Worm (Caenorhabditis elegans) whole organism, midembryonic: ENCODE results near the gene M03F4.4.
A peak's percentile ranks its signal among the peaks of the same experiment; 100 is the strongest.

ENCODE experiments used
- T22C8.4 ChIP-seq: fragments of 200-800 bp; sonication (Bioruptor generic); IDR thresholded peaks from 2 replicates; pipeline ENCODE4 v1.3.6; 2022; ENCODE audit warnings: missing genetic modification characterization, missing compliant biosample characterization
- cog-1 ChIP-seq: sonication (generic microtip); optimal IDR thresholded peaks from 2 replicates; lab custom pipeline; 2016; ENCODE audit warnings: missing genetic modification characterization, missing compliant biosample characterization
- flt-1 ChIP-seq: fragments of 200-800 bp; sonication (Bioruptor generic); IDR thresholded peaks from 2 replicates; pipeline ENCODE4 v1.3.6; 2022; ENCODE audit warnings: missing genetic modification characterization, missing compliant biosample characterization
- klf-2 ChIP-seq: fragments of 200-800 bp; sonication (Bioruptor generic); conservative IDR thresholded peaks from 2 replicates; pipeline ENCODE4 v1.3.6; 2022; ENCODE audit warnings: missing genetic modification reagents, missing genetic modification characterization, missing compliant biosample characterization
- med-1 ChIP-seq: sonication (generic microtip); optimal IDR thresholded peaks from 2 replicates; lab custom pipeline; 2017; ENCODE audit warnings: missing genetic modification characterization, mild to moderate bottlenecking, missing compliant biosample characterization, antibody characterized with exemption, missing genetic modification reagents; ENCODE audit not compliant: insufficient read depth
- ref-1 ChIP-seq: fragments of 200-800 bp; sonication (Bioruptor generic); conservative IDR thresholded peaks from 2 replicates; pipeline ENCODE4 v1.3.6; 2022; ENCODE audit warnings: missing genetic modification reagents, missing genetic modification characterization, missing compliant biosample characterization
- tab-1 ChIP-seq: fragments of 200-800 bp; sonication (Bioruptor generic); IDR thresholded peaks from 2 replicates; pipeline ENCODE4 v1.3.6; 2022; ENCODE audit warnings: missing genetic modification characterization, missing compliant biosample characterization
- ztf-23 ChIP-seq: fragments of 200-800 bp; sonication (Bioruptor generic); IDR thresholded peaks from 2 replicates; pipeline ENCODE4 v1.3.6; 2022; ENCODE audit warnings: missing genetic modification reagents, missing genetic modification characterization, missing compliant biosample characterization
- ztf-29 ChIP-seq: fragments of 200-800 bp; sonication (Bioruptor generic); IDR thresholded peaks from 2 replicates; pipeline ENCODE4 v1.3.6; 2022; ENCODE audit warnings: missing genetic modification reagents, missing genetic modification characterization, missing compliant biosample characterization

M03F4.4 gene

ce11 chrX:4981059-4981458 lies 23.8 kb upstream of the M03F4.4 start:
- no peak for TF ChIP-seq ztf-29 (GFP tag; lab: Robert Waterston, UW)

- no peak for TF ChIP-seq flt-1 (GFP tag; lab: Robert Waterston, UW)
- no peak for TF ChIP-seq klf-2 (GFP tag; lab: Robert Waterston, UW)
- no peak for TF ChIP-seq ztf-23
- no peak for TF ChIP-seq tab-1 (GFP tag; lab: Robert Waterston, UW)
- TF ChIP-seq T22C8.4 (GFP tag; lab: Robert Waterston, UW): no peak
- no peak for TF ChIP-seq med-1 (GFP tag; lab: Kevin White, UChicago)
- no peak for TF ChIP-seq ref-1 (GFP tag; lab: Robert Waterston, UW)
- no peak for TF ChIP-seq cog-1
- TF ChIP-seq ztf-29 (GFP tag; lab: Robert Waterston, UW): no peak
These were observed 21.8 kb upstream of the M03F4.4 start for ce11 chrX:4979060-4979459.

- TF ChIP-seq flt-1 (GFP tag; lab: Robert Waterston, UW) (0 out of 2 replicates have a peak, but pooled peaks have one; percentile 5), T22C8.4 (GFP tag; lab: Robert Waterston, UW) (no peak), ztf-23 (no peak)
These were observed 20.9 kb upstream of the M03F4.4 start for ce11 chrX:4978103-4978502.

- TF ChIP-seq cog-1: no peak
- no peak for TF ChIP-seq ref-1 (GFP tag; lab: Robert Waterston, UW)
- TF ChIP-seq med-1 (GFP tag; lab: Kevin White, UChicago): no peak
- no peak for TF ChIP-seq ztf-23
- TF ChIP-seq ztf-29 (GFP tag; lab: Robert Waterston, UW): no peak
- no peak for TF ChIP-seq tab-1 (GFP tag; lab: Robert Waterston, UW)
- no peak for TF ChIP-seq klf-2 (GFP tag; lab: Robert Waterston, UW)
- TF ChIP-seq T22C8.4 (GFP tag; lab: Robert Waterston, UW): no peak
- no peak for TF ChIP-seq flt-1 (GFP tag; lab: Robert Waterston, UW)
These were observed 19.3 kb upstream of the M03F4.4 start, which contains the start of gene lfi-1 for ce11 chrX:4976530-4976929. Gene lfi-1 (plus strand): TSS chrX:4976830.

ce11 chrX:4974486-4974885 lies 17.3 kb upstream of the M03F4.4 start:
- TF ChIP-seq tab-1 (GFP tag; lab: Robert Waterston, UW) (no peak), cog-1 (no peak)

ce11 chrX:4972039-4972581 lies 14.9 kb upstream of the M03F4.4 start:
- no peak for TF ChIP-seq ztf-29 (GFP tag; lab: Robert Waterston, UW)
- TF ChIP-seq tab-1 (GFP tag; lab: Robert Waterston, UW): no peak
- no peak for TF ChIP-seq cog-1
- TF ChIP-seq ztf-23: no peak
- TF ChIP-seq med-1 (GFP tag; lab: Kevin White, UChicago): no peak
- no peak for TF ChIP-seq ref-1 (GFP tag; lab: Robert Waterston, UW)
- TF ChIP-seq T22C8.4 (GFP tag; lab: Robert Waterston, UW): no peak

ce11 chrX:4971427-4971826 lies 14.2 kb upstream of the M03F4.4 start:
- no peak for TF ChIP-seq ztf-29 (GFP tag; lab: Robert Waterston, UW)
- 0 out of 2 replicates have a peak, but pooled peaks have one; percentile 8 for TF ChIP-seq tab-1 (GFP tag; lab: Robert Waterston, UW)
- TF ChIP-seq ztf-23: no peak; the same call in 1 of the 2 replicates
- no peak for TF ChIP-seq ref-1 (GFP tag; lab: Robert Waterston, UW)
- TF ChIP-seq med-1 (GFP tag; lab: Kevin White, UChicago): no peak
- TF ChIP-seq klf-2 (GFP tag; lab: Robert Waterston, UW): no peak
- TF ChIP-seq flt-1 (GFP tag; lab: Robert Waterston, UW): peak; percentile 40; the same call in 1 of the 2 replicates
- peak; percentile 43 for TF ChIP-seq cog-1

- no peak for TF ChIP-seq ztf-29 (GFP tag; lab: Robert Waterston, UW)
- no peak for TF ChIP-seq flt-1 (GFP tag; lab: Robert Waterston, UW)
- no peak for TF ChIP-seq tab-1 (GFP tag; lab: Robert Waterston, UW)
- no peak for TF ChIP-seq klf-2 (GFP tag; lab: Robert Waterston, UW)
- no peak for TF ChIP-seq med-1 (GFP tag; lab: Kevin White, UChicago)
- no peak for TF ChIP-seq ref-1 (GFP tag; lab: Robert Waterston, UW)
- no peak for TF ChIP-seq T22C8.4 (GFP tag; lab: Robert Waterston, UW)
- TF ChIP-seq cog-1: no peak
- TF ChIP-seq ztf-23: no peak
These were observed 13.7 kb upstream of the M03F4.4 start, which contains the start of gene calu-1 for ce11 chrX:4970863-4971345. Gene calu-1 (minus strand): TSS chrX:4970913.

- no peak for TF ChIP-seq flt-1 (GFP tag; lab: Robert Waterston, UW)
- no peak for TF ChIP-seq med-1 (GFP tag; lab: Kevin White, UChicago)
- no peak for TF ChIP-seq tab-1 (GFP tag; lab: Robert Waterston, UW)
- TF ChIP-seq cog-1: no peak
- no peak for TF ChIP-seq ztf-23
- TF ChIP-seq klf-2 (GFP tag; lab: Robert Waterston, UW): no peak
- no peak for TF ChIP-seq ztf-29 (GFP tag; lab: Robert Waterston, UW)
- TF ChIP-seq T22C8.4 (GFP tag; lab: Robert Waterston, UW): no peak
- TF ChIP-seq ref-1 (GFP tag; lab: Robert Waterston, UW): no peak
These were observed 12.0 kb upstream of the M03F4.4 start, which contains the start of gene M03F4.6 for ce11 chrX:4969228-4969627. Gene M03F4.6 (minus strand): TSS chrX:4969328.

- TF ChIP-seq cog-1: no peak
- TF ChIP-seq flt-1 (GFP tag; lab: Robert Waterston, UW): no peak
- TF ChIP-seq med-1 (GFP tag; lab: Kevin White, UChicago): no peak
- no peak for TF ChIP-seq ref-1 (GFP tag; lab: Robert Waterston, UW)
- no peak for TF ChIP-seq klf-2 (GFP tag; lab: Robert Waterston, UW)
- TF ChIP-seq ztf-29 (GFP tag; lab: Robert Waterston, UW): no peak
- TF ChIP-seq T22C8.4 (GFP tag; lab: Robert Waterston, UW): no peak
- TF ChIP-seq tab-1 (GFP tag; lab: Robert Waterston, UW): no peak
- no peak for TF ChIP-seq ztf-23
These were observed 8.4 kb upstream of the M03F4.4 start for ce11 chrX:4965592-4965991.
